Worm (Caenorhabditis elegans) whole organism, L4/young adult: ENCODE measurements around the gene VZK822L.2.

ENCODE experiments used
- W03F9.2 ChIP-seq: fragments of 150-350 bp; optimal IDR thresholded peaks from 2 replicates; lab custom pipeline; 2014; ENCODE audit warnings: missing biosample characterization, missing genetic modification characterization
- dao-5 ChIP-seq: sonication (generic microtip); optimal IDR thresholded peaks from 2 replicates; lab custom pipeline; 2016; ENCODE audit warnings: missing genotype, missing genetic modification characterization, moderate library complexity, missing compliant biosample characterization
- him-1 ChIP-seq: sonication (generic microtip); optimal IDR thresholded peaks from 2 replicates; lab custom pipeline; 2016; ENCODE audit warnings: missing genotype, missing genetic modification reagents, missing genetic modification characterization, missing compliant biosample characterization

Gene VZK822L.2

ce11 chrIV:11919067-11919466, 7.2 kb downstream of the VZK822L.2 start:
- TF ChIP-seq dao-5: no peak
- TF ChIP-seq him-1 (tag; lab: Kevin White, UChicago): no peak
- no peak for TF ChIP-seq W03F9.2 (tag; lab: Kevin White, UChicago)

- no peak for TF ChIP-seq W03F9.2 (tag; lab: Kevin White, UChicago)
- no peak for TF ChIP-seq him-1 (tag; lab: Kevin White, UChicago)
- no peak for TF ChIP-seq dao-5
These were observed 10.2 kb downstream of the VZK822L.2 start, which contains the start of gene ZK822.1 for ce11 chrIV:11922011-11922410. Gene ZK822.1 (minus strand): TSS chrIV:11922131.

- TF ChIP-seq W03F9.2 (tag; lab: Kevin White, UChicago): no peak
- TF ChIP-seq him-1 (tag; lab: Kevin White, UChicago): no peak
- TF ChIP-seq dao-5: no peak
These were observed 11.3 kb downstream of the VZK822L.2 start, which contains the start of gene srlf-31 for ce11 chrIV:11923074-11923473. Gene srlf-31 (minus strand): TSS chrIV:11923174.

- TF ChIP-seq him-1 (tag; lab: Kevin White, UChicago) (no peak), W03F9.2 (tag; lab: Kevin White, UChicago) (no peak), dao-5 (no peak)
These were observed 12.3 kb downstream of the VZK822L.2 start for ce11 chrIV:11924092-11924491.

ce11 chrIV:11925346-11926075, 13.7 kb downstream of the VZK822L.2 start, which contains the start of the genes srlf-33 and srlf-32:
Gene srlf-33 (minus strand): TSS chrIV:11925446.
Gene srlf-32 (plus strand): TSS chrIV:11926025.
- TF ChIP-seq dao-5 (no peak), him-1 (tag; lab: Kevin White, UChicago) (no peak), W03F9.2 (tag; lab: Kevin White, UChicago) (no peak)

- TF ChIP-seq W03F9.2 (tag; lab: Kevin White, UChicago) (no peak), him-1 (tag; lab: Kevin White, UChicago) (no peak), dao-5 (no peak)
These were observed 16.6 kb downstream of the VZK822L.2 start for ce11 chrIV:11928388-11928787.

ce11 chrIV:11930572-11930971, 18.7 kb downstream of the VZK822L.2 start, which contains the start of gene nhx-9:
Gene nhx-9 (plus strand): TSS chrIV:11930872.
- no peak for TF ChIP-seq dao-5
- no peak for TF ChIP-seq him-1 (tag; lab: Kevin White, UChicago)
- no peak for TF ChIP-seq W03F9.2 (tag; lab: Kevin White, UChicago)

- TF ChIP-seq dao-5 (no peak), him-1 (tag; lab: Kevin White, UChicago) (no peak), W03F9.2 (tag; lab: Kevin White, UChicago) (no peak)
These were observed 25.3 kb downstream of the VZK822L.2 start, which contains the start of gene slc-5A12 for ce11 chrIV:11937087-11937486. Gene slc-5A12 (plus strand): TSS chrIV:11937419.

- TF ChIP-seq him-1 (tag; lab: Kevin White, UChicago) (no peak), dao-5 (no peak), W03F9.2 (tag; lab: Kevin White, UChicago) (no peak)
These were observed 26.7 kb downstream of the VZK822L.2 start for ce11 chrIV:11938554-11938953.

ce11 chrIV:11942313-11942712, 30.5 kb downstream of the VZK822L.2 start, which contains the start of gene ZK829.1:
Gene ZK829.1 (minus strand): TSS chrIV:11942413.
- TF ChIP-seq W03F9.2 (tag; lab: Kevin White, UChicago) (no peak), dao-5 (no peak), him-1 (tag; lab: Kevin White, UChicago) (no peak)

- TF ChIP-seq dao-5: no peak
- TF ChIP-seq him-1 (tag; lab: Kevin White, UChicago): no peak
- no peak for TF ChIP-seq W03F9.2 (tag; lab: Kevin White, UChicago)
These were observed 33.8 kb downstream of the VZK822L.2 start, which contains the start of gene ZK829.3 for ce11 chrIV:11945621-11946020. Gene ZK829.3 (minus strand): TSS chrIV:11945721.

ce11 chrIV:11949717-11950116, 37.9 kb downstream of the VZK822L.2 start, which contains the start of gene hdl-1:
Gene hdl-1 (minus strand): TSS chrIV:11949817.
- TF ChIP-seq W03F9.2 (tag; lab: Kevin White, UChicago) (no peak), him-1 (tag; lab: Kevin White, UChicago) (no peak), dao-5 (no peak)

ce11 chrIV:11950270-11950669, 38.4 kb downstream of the VZK822L.2 start, which contains the start of gene tbx-36:
Gene tbx-36 (plus strand): TSS chrIV:11950570.
- TF ChIP-seq dao-5: no peak
- no peak for TF ChIP-seq him-1 (tag; lab: Kevin White, UChicago)
- no peak for TF ChIP-seq W03F9.2 (tag; lab: Kevin White, UChicago)
